Worm (Caenorhabditis elegans): ENCODE measurements around the gene R05G9.5.

- TF ChIP-seq cog-1 (tag; optimal IDR thresholded peaks at IDR 0.05) (no peak), ztf-29 (GFP tag; IDR thresholded peaks at IDR 0.05) (no peak), flt-1 (GFP tag; IDR thresholded peaks at IDR 0.05) (no peak), ztf-23 (GFP tag; IDR thresholded peaks at IDR 0.05) (no peak), T22C8.4 (GFP tag; IDR thresholded peaks at IDR 0.05) (no peak), med-1 (GFP tag; optimal IDR thresholded peaks at IDR 0.05; ENCODE audit: insufficient read depth) (no peak), tab-1 (GFP tag; IDR thresholded peaks at IDR 0.05) (no peak), klf-2 (GFP tag; conservative IDR thresholded peaks at IDR 0.05) (no peak)
Measured at ce11 chrII:6486344-6486743, 13.7 kb downstream of the R05G9.5 start.
